Worm (Caenorhabditis elegans): ENCODE data around the gene swsn-1.

The swsn-1 gene

DNA sequence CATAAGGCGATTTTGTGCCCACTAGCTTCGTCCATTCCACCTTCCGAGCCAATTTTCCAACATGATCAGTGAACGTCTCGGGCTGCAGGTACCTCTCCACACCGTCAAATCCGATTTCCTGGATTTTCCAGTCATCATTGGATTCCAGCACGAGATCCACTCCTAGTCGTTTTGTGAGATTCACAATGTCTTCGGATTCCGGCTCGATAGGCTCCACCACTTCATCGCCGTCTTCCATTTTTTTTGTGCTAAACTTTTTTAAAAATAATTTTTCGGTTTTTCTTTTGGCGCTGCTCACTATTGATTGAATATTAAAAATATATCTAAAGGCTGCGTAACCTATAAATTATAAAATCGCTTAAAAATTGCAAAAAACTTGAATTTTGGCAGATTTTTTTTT, 17.7 kb upstream of the swsn-1 start, which contains the start of gene mdt-17:
Gene mdt-17 (minus strand): TSS at position 256 of the 400 bp plus-strand sequence.
- TF ChIP-seq B0261.1 (tag; optimal IDR thresholded peaks at IDR 0.05) (no peak), C17E4.6 (GFP tag; IDR thresholded peaks at IDR 0.05) (0 out of 2 replicates have a peak, but pooled peaks have one; percentile 36), nhr-179 (tag; optimal IDR thresholded peaks at IDR 0.05) (no peak), unc-62 (GFP tag; optimal IDR thresholded peaks at IDR 0.05) (no peak), lir-1 (GFP tag; conservative IDR thresholded peaks at IDR 0.05) (no peak), Y95B8A.8 (GFP tag; IDR thresholded peaks at IDR 0.05) (0 out of 2 replicates have a peak, but pooled peaks have one; percentile 22), ztf-28 (GFP tag; IDR thresholded peaks at IDR 0.05) (no peak), bed-1 (GFP tag; IDR thresholded peaks at IDR 0.05) (no peak), hsf-1 (GFP tag; IDR thresholded peaks at IDR 0.05) (peak; percentile 41; the same call in 1 of the 2 replicates), sptf-2 (GFP tag; optimal IDR thresholded peaks at IDR 0.05) (no peak), let-607 (tag; optimal IDR thresholded peaks at IDR 0.05) (no peak), dox-1 (GFP tag; IDR thresholded peaks at IDR 0.05) (0 out of 2 replicates have a peak, but pooled peaks have one; percentile 15), ceh-100 (GFP tag; IDR thresholded peaks at IDR 0.05) (peak; percentile 36; the same call in 1 of the 2 replicates), hrde-1 (tag; optimal IDR thresholded peaks at IDR 0.05; ENCODE audit: borderline replicate concordance) (peak; percentile 21), tlf-1 (GFP tag; optimal IDR thresholded peaks at IDR 0.05) (peak; percentile 47), ceh-27 (GFP tag; optimal IDR thresholded peaks at IDR 0.05) (no peak), sea-2 (GFP tag; IDR thresholded peaks at IDR 0.05) (no peak), madf-8 (GFP tag; conservative IDR thresholded peaks at IDR 0.05) (no peak), akir-1 (GFP tag; optimal IDR thresholded peaks at IDR 0.05) (no peak), bed-2 (GFP tag; IDR thresholded peaks at IDR 0.05) (no peak), Y53F4B.3 (GFP tag; IDR thresholded peaks at IDR 0.05) (no peak), attf-6 (GFP tag; IDR thresholded peaks at IDR 0.05) (peak; percentile 62; the same call in 1 of the 2 replicates), snpc-1.1 (tag; optimal IDR thresholded peaks at IDR 0.05; ENCODE audit: insufficient read depth) (no peak), rcor-1 (GFP tag; IDR thresholded peaks at IDR 0.05) (no peak), chd-7 (tag; optimal IDR thresholded peaks at IDR 0.05) (peak; percentile 41), sdz-38 (tag; optimal IDR thresholded peaks at IDR 0.05) (no peak), zim-3 (tag; optimal IDR thresholded peaks at IDR 0.05) (no peak), ceh-40 (GFP tag; IDR thresholded peaks at IDR 0.05) (no peak), him-1 (tag; optimal IDR thresholded peaks at IDR 0.05) (no peak), B0035.1 (tag; optimal IDR thresholded peaks at IDR 0.05) (no peak), ceh-58 (GFP tag; IDR thresholded peaks at IDR 0.05) (no peak), rpc-1 (optimal IDR thresholded peaks at IDR 0.05) (no peak), rpc-1 (tag; optimal IDR thresholded peaks at IDR 0.05) (no peak), aptf-2 (GFP tag; conservative IDR thresholded peaks at IDR 0.05) (no peak), C06A6.2 (GFP tag; conservative IDR thresholded peaks at IDR 0.05) (no peak), Y56A3A.18 (GFP tag; IDR thresholded peaks at IDR 0.05) (no peak), attf-5 (GFP tag; optimal IDR thresholded peaks at IDR 0.05) (no peak), repo-1 (tag; optimal IDR thresholded peaks at IDR 0.05) (peak; percentile 46), ztf-3 (GFP tag; optimal IDR thresholded peaks at IDR 0.05) (no peak), ets-4 (GFP tag; optimal IDR thresholded peaks at IDR 0.05) (no peak), pha-4 (tag; optimal IDR thresholded peaks at IDR 0.05) (no peak), ama-1 (optimal IDR thresholded peaks at IDR 0.05) (no peak), ama-1 (GFP tag; optimal IDR thresholded peaks at IDR 0.05) (no peak), tbp1 (GFP tag; optimal IDR thresholded peaks at IDR 0.05) (no peak), aptf-3 (GFP tag; IDR thresholded peaks at IDR 0.05) (no peak), T26A5.8 (tag; optimal IDR thresholded peaks at IDR 0.05) (no peak), unc-130 (GFP tag; optimal IDR thresholded peaks at IDR 0.05) (no peak), snpc-3.4 (tag; optimal IDR thresholded peaks at IDR 0.05) (no peak), madf-10 (tag; optimal IDR thresholded peaks at IDR 0.05) (no peak), lsl-1 (GFP tag; optimal IDR thresholded peaks at IDR 0.05) (no peak)

All from whole organism, young adult.